Worm (Caenorhabditis elegans) whole organism, midembryonic: ENCODE results near the gene fbxc-52.

Experiments used
- flt-1 ChIP-seq: fragments of 200-800 bp; sonication (Bioruptor generic); IDR thresholded peaks from 2 replicates; pipeline ENCODE4 v1.3.6; 2022; ENCODE audit warnings: missing genetic modification characterization, missing compliant biosample characterization
- klf-2 ChIP-seq: fragments of 200-800 bp; sonication (Bioruptor generic); conservative IDR thresholded peaks from 2 replicates; pipeline ENCODE4 v1.3.6; 2022; ENCODE audit warnings: missing genetic modification reagents, missing genetic modification characterization, missing compliant biosample characterization
- ref-1 ChIP-seq: fragments of 200-800 bp; sonication (Bioruptor generic); conservative IDR thresholded peaks from 2 replicates; pipeline ENCODE4 v1.3.6; 2022; ENCODE audit warnings: missing genetic modification reagents, missing genetic modification characterization, missing compliant biosample characterization
- tab-1 ChIP-seq: fragments of 200-800 bp; sonication (Bioruptor generic); IDR thresholded peaks from 2 replicates; pipeline ENCODE4 v1.3.6; 2022; ENCODE audit warnings: missing genetic modification characterization, missing compliant biosample characterization
- ztf-23 ChIP-seq: fragments of 200-800 bp; sonication (Bioruptor generic); IDR thresholded peaks from 2 replicates; pipeline ENCODE4 v1.3.6; 2022; ENCODE audit warnings: missing genetic modification reagents, missing genetic modification characterization, missing compliant biosample characterization

DNA sequence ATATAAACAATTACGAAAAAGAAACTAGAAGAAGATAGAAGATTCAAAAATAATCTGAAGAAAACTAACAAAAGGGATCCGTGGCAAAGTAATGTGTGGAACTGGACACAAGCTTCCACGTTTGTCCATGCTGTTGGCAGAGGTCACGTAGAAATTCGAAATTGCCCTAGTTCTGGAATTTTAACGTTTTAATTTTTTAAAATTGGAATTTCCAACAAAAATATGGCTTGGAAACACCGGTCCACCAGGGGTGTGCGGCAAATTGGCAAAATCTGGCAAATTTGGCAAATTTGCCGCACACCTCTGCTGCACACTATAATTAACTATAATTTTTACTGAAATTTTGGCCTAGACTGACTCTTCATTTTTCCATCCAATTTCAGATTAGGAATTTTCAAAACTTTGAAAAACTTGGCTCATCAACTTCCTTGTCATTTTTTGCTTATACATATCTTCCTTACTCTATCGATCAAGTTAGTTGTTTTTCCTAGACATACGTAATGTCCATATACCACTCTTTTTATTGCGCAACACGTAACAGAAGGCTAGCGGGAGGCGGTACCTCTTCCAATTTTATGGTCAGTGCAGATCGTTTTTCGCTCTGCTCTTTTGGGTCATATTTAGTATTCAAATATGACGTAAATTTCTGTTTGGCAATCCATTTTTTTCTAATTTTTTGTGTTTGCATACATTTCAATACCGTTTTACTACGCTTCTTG is 35.5 kb upstream of the fbxc-52 start, which contains the start of gene F19B10.10:
- TF ChIP-seq klf-2 (GFP tag; lab: Robert Waterston, UW) (no peak), flt-1 (GFP tag; lab: Robert Waterston, UW) (no peak), tab-1 (GFP tag; lab: Robert Waterston, UW) (no peak), ztf-23 (GFP tag; lab: Robert Waterston, UW) (no peak), ref-1 (GFP tag; lab: Robert Waterston, UW) (no peak)
